Fruit fly (Drosophila melanogaster): Measurements from ENCODE around the gene iPLA2-VIA.

- peak; percentile 37 for TF ChIP-seq CG8478 (optimal IDR thresholded peaks at IDR 0.05)
- TF ChIP-seq psq (optimal IDR thresholded peaks at IDR 0.05): no peak
- TF ChIP-seq Dll (optimal IDR thresholded peaks at IDR 0.05): no peak
These were observed 9.3 kb downstream of the iPLA2-VIA start, which contains the start of gene RasGAP1 for dm6 chr3L:9854583-9855519.

Measured in whole organism.